Fruit fly (Drosophila melanogaster) whole organism, embryonic: ENCODE measurements around the gene eIF3l.
A peak's percentile ranks its signal among the peaks of the same experiment; 100 is the strongest.

Experiments used
- BEAF-32 ChIP-seq: fragments of 200-800 bp; sonication (Bioruptor generic); optimal IDR thresholded peaks from 3 replicates; lab custom pipeline; 2017; ENCODE audit warnings: missing biosample characterization, missing genetic modification characterization, mild to moderate bottlenecking, moderate library complexity, missing genetic modification reagents
- CG1024 ChIP-seq: fragments of 200-800 bp; sonication (Bioruptor generic); IDR thresholded peaks from 2 replicates; pipeline ENCODE4 v1.3.6; 2022; ENCODE audit warnings: missing biosample characterization, missing genetic modification characterization
- CG10321 ChIP-seq: fragments of 200-800 bp; sonication (Bioruptor generic); IDR thresholded peaks from 2 replicates; pipeline ENCODE4 v1.3.6; 2022; ENCODE audit warnings: missing biosample characterization, missing genetic modification characterization
- CG11723 ChIP-seq: fragments of 200-800 bp; sonication (Bioruptor generic); optimal IDR thresholded peaks from 2 replicates; lab custom pipeline; 2017; ENCODE audit warnings: missing biosample characterization, mild to moderate bottlenecking, missing genetic modification characterization
- CG12659 ChIP-seq: fragments of 200-800 bp; sonication (Bioruptor generic); optimal IDR thresholded peaks from 3 replicates; lab custom pipeline; 2017; ENCODE audit warnings: mild to moderate bottlenecking, missing biosample characterization, missing genetic modification reagents, missing genetic modification characterization
- CG12769 ChIP-seq: fragments of 200-800 bp; sonication (Bioruptor generic); optimal IDR thresholded peaks from 2 replicates; lab custom pipeline; 2019; ENCODE audit warnings: missing biosample characterization, mild to moderate bottlenecking, missing genetic modification characterization, moderate library complexity
- CG13287 ChIP-seq: fragments of 200-800 bp; sonication (Bioruptor generic); IDR thresholded peaks from 2 replicates; pipeline ENCODE4 v1.3.6; 2022; ENCODE audit warnings: missing biosample characterization, missing genetic modification characterization; ENCODE audit not compliant: partially characterized antibody
- CG13775 ChIP-seq: fragments of 200-800 bp; sonication (Bioruptor generic); optimal IDR thresholded peaks from 3 replicates; lab custom pipeline; 2017; ENCODE audit warnings: missing biosample characterization, mild to moderate bottlenecking, missing genetic modification characterization
- CG1647 ChIP-seq: fragments of 200-800 bp; sonication (Bioruptor generic); optimal IDR thresholded peaks from 3 replicates; lab custom pipeline; 2016; ENCODE audit warnings: missing biosample characterization, missing genetic modification characterization
- CG17612 ChIP-seq: fragments of 200-800 bp; sonication (Bioruptor generic); IDR thresholded peaks from 2 replicates; pipeline ENCODE4 v1.3.6; 2022; ENCODE audit warnings: missing biosample characterization, missing genetic modification characterization
- CG2129 ChIP-seq: fragments of 200-800 bp; sonication (Bioruptor generic); IDR thresholded peaks from 2 replicates; pipeline ENCODE4 v1.3.6; 2022; ENCODE audit warnings: missing biosample characterization, missing genetic modification characterization; ENCODE audit not compliant: partially characterized antibody
- CG31365 ChIP-seq: fragments of 200-800 bp; sonication (Bioruptor generic); optimal IDR thresholded peaks from 2 replicates; lab custom pipeline; 2018; ENCODE audit warnings: missing biosample characterization, mild to moderate bottlenecking, missing genetic modification characterization
- CG31441 ChIP-seq: fragments of 200-800 bp; sonication (Bioruptor generic); IDR thresholded peaks from 2 replicates; pipeline ENCODE4 v1.3.6; 2022; ENCODE audit warnings: missing biosample characterization, missing genetic modification characterization
- CG32767 ChIP-seq: fragments of 200-800 bp; sonication (Bioruptor generic); IDR thresholded peaks from 2 replicates; pipeline ENCODE4 v1.3.6; 2022; ENCODE audit warnings: missing biosample characterization, missing genetic modification characterization
- CG5245 ChIP-seq: fragments of 200-800 bp; sonication (Bioruptor generic); optimal IDR thresholded peaks from 3 replicates; lab custom pipeline; 2016; ENCODE audit warnings: missing biosample characterization, missing genetic modification characterization
- CG7271 ChIP-seq: fragments of 200-800 bp; sonication (Bioruptor generic); optimal IDR thresholded peaks from 2 replicates; lab custom pipeline; 2018; ENCODE audit warnings: missing biosample characterization, mild to moderate bottlenecking, missing genetic modification characterization, moderate library complexity
- CG7786 ChIP-seq: fragments of 200-800 bp; sonication (Bioruptor generic); optimal IDR thresholded peaks from 2 replicates; lab custom pipeline; 2016; ENCODE audit warnings: missing biosample characterization, missing genetic modification characterization
- CG8359 ChIP-seq: fragments of 200-800 bp; sonication (Bioruptor generic); optimal IDR thresholded peaks from 2 replicates; lab custom pipeline; 2017; ENCODE audit warnings: missing biosample characterization, mild to moderate bottlenecking, missing genetic modification characterization, borderline replicate concordance
- CTCF ChIP-seq: fragments of 200-800 bp; sonication (Bioruptor generic); optimal IDR thresholded peaks from 2 replicates; lab custom pipeline; 2017; ENCODE audit warnings: missing biosample characterization, mild to moderate bottlenecking, missing genetic modification characterization, moderate library complexity
- Dek ChIP-seq: fragments of 200-800 bp; sonication (Bioruptor generic); optimal IDR thresholded peaks from 3 replicates; lab custom pipeline; 2019; ENCODE audit warnings: missing biosample characterization, mild to moderate bottlenecking, missing genetic modification characterization, moderate library complexity
- Dip2 ChIP-seq: fragments of 200-800 bp; sonication (Bioruptor generic); IDR thresholded peaks from 2 replicates; pipeline ENCODE4 v1.3.6; 2022; ENCODE audit warnings: missing biosample characterization, missing genetic modification characterization
- Eip74EF ChIP-seq, 2 experiments: fragments of 200-800 bp in 1 of 2; fragments of >200 bp in 1 of 2; sonication (Bioruptor generic) in 1 of 2; optimal IDR thresholded peaks; 2 replicates each; lab custom pipeline; 2017 to 2019; ENCODE audit warnings: missing biosample characterization in 2 of 2, missing genetic modification characterization in 2 of 2, mild to moderate bottlenecking in 1 of 2, moderate library complexity in 1 of 2
- Fer1 ChIP-seq: fragments of 200-800 bp; sonication (Bioruptor generic); optimal IDR thresholded peaks from 2 replicates; lab custom pipeline; 2017; ENCODE audit warnings: missing biosample characterization, mild to moderate bottlenecking, missing genetic modification characterization
- HmgD ChIP-seq: fragments of 200-800 bp; sonication (Bioruptor generic); optimal IDR thresholded peaks from 3 replicates; lab custom pipeline; 2016; ENCODE audit warnings: missing biosample characterization, missing genetic modification characterization
- Kr ChIP-seq: fragments of 200-800 bp; sonication (Bioruptor generic); optimal IDR thresholded peaks from 2 replicates; lab custom pipeline; 2017; ENCODE audit warnings: missing biosample characterization, mild to moderate bottlenecking, missing genetic modification characterization
- Lim3 ChIP-seq: fragments of 200-800 bp; sonication (Bioruptor generic); IDR thresholded peaks from 2 replicates; pipeline ENCODE4 v1.3.6; 2022; ENCODE audit warnings: missing biosample characterization, missing genetic modification characterization
- Mad ChIP-seq: fragments of 200-800 bp; sonication (Bioruptor generic); optimal IDR thresholded peaks from 2 replicates; lab custom pipeline; 2016; ENCODE audit warnings: missing biosample characterization, missing genetic modification characterization
- Med ChIP-seq: fragments of 200-800 bp; sonication (Bioruptor generic); peaks from one replicate; lab custom pipeline; 2016; ENCODE audit warnings: missing biosample characterization, missing genetic modification characterization, mild to moderate bottlenecking, inconsistent platforms, moderate library complexity
- NK7.1 ChIP-seq: fragments of 200-800 bp; sonication (Bioruptor generic); optimal IDR thresholded peaks from 3 replicates; lab custom pipeline; 2016; ENCODE audit warnings: missing biosample characterization, missing genetic modification characterization
- Six4 ChIP-seq: fragments of 200-800 bp; sonication (Bioruptor generic); optimal IDR thresholded peaks from 2 replicates; lab custom pipeline; 2016; ENCODE audit warnings: missing biosample characterization, missing genetic modification characterization
- Usf ChIP-seq: fragments of 200-800 bp; sonication (Bioruptor generic); optimal IDR thresholded peaks from 2 replicates; lab custom pipeline; 2017; ENCODE audit warnings: missing genotype, missing biosample characterization, missing genetic modification characterization
- ap ChIP-seq: fragments of 200-800 bp; sonication (Bioruptor generic); IDR thresholded peaks from 2 replicates; pipeline ENCODE4 v1.3.6; 2022; ENCODE audit warnings: missing biosample characterization, missing genetic modification characterization
- ara ChIP-seq: fragments of 200-800 bp; sonication (Bioruptor generic); IDR thresholded peaks from 2 replicates; pipeline ENCODE4 v1.3.6; 2022; ENCODE audit warnings: missing biosample characterization, missing genetic modification characterization
- cato ChIP-seq: fragments of 200-800 bp; sonication (Bioruptor generic); optimal IDR thresholded peaks from 2 replicates; lab custom pipeline; 2016; ENCODE audit warnings: missing biosample characterization, missing genetic modification characterization, borderline replicate concordance
- chinmo ChIP-seq: fragments of 200-800 bp; sonication (Bioruptor generic); IDR thresholded peaks from 4 replicates; pipeline ENCODE4 v1.3.6; 2022; ENCODE audit warnings: missing biosample characterization, missing genetic modification characterization; ENCODE audit not compliant: partially characterized antibody
- emc ChIP-seq: fragments of 200-800 bp; sonication (Bioruptor generic); optimal IDR thresholded peaks from 2 replicates; lab custom pipeline; 2016; ENCODE audit warnings: missing biosample characterization, missing genetic modification characterization
- eyg ChIP-seq: fragments of 200-800 bp; sonication (Bioruptor generic); optimal IDR thresholded peaks from 3 replicates; lab custom pipeline; 2016; ENCODE audit warnings: missing biosample characterization, missing genetic modification characterization
- gcm2 ChIP-seq: fragments of 200-800 bp; sonication (Bioruptor generic); optimal IDR thresholded peaks from 2 replicates; lab custom pipeline; 2016; ENCODE audit warnings: missing biosample characterization, missing genetic modification characterization
- lmd ChIP-seq: fragments of 200-800 bp; sonication (Bioruptor generic); IDR thresholded peaks from 2 replicates; pipeline ENCODE4 v1.3.6; 2022; ENCODE audit warnings: missing biosample characterization, missing genetic modification characterization
- mld ChIP-seq: fragments of 200-800 bp; sonication (Bioruptor generic); IDR thresholded peaks from 3 replicates; pipeline ENCODE4 v1.3.6; 2022; ENCODE audit warnings: missing biosample characterization, missing genetic modification characterization; ENCODE audit not compliant: partially characterized antibody
- nerfin-2 ChIP-seq: fragments of 200-800 bp; sonication (Bioruptor generic); IDR thresholded peaks from 2 replicates; pipeline ENCODE4 v1.3.6; 2022; ENCODE audit warnings: missing biosample characterization, missing genetic modification characterization; ENCODE audit not compliant: partially characterized antibody
- nom ChIP-seq: fragments of 200-800 bp; sonication (Bioruptor generic); optimal IDR thresholded peaks from 2 replicates; lab custom pipeline; 2017; ENCODE audit warnings: missing biosample characterization, missing genetic modification characterization, mild to moderate bottlenecking, moderate library complexity, missing genetic modification reagents
- onecut ChIP-seq: fragments of 200-800 bp; sonication (Bioruptor generic); IDR thresholded peaks from 2 replicates; pipeline ENCODE4 v1.3.6; 2022; ENCODE audit warnings: missing biosample characterization, missing genetic modification characterization
- psq ChIP-seq: fragments of 200-800 bp; sonication (Bioruptor generic); optimal IDR thresholded peaks from 2 replicates; lab custom pipeline; 2017; ENCODE audit warnings: missing biosample characterization, missing genetic modification characterization
- salm ChIP-seq: fragments of 200-800 bp; sonication (Bioruptor generic); optimal IDR thresholded peaks from 2 replicates; lab custom pipeline; 2018; ENCODE audit warnings: missing biosample characterization, mild to moderate bottlenecking, missing genetic modification characterization
- sim ChIP-seq: fragments of 200-800 bp; sonication (Bioruptor generic); IDR thresholded peaks from 2 replicates; pipeline ENCODE4 v1.3.6; 2022; ENCODE audit warnings: missing biosample characterization, missing genetic modification characterization
- slbo ChIP-seq: fragments of 200-800 bp; sonication (Bioruptor generic); IDR thresholded peaks from 2 replicates; pipeline ENCODE4 v1.3.6; 2022; ENCODE audit warnings: missing biosample characterization, missing genetic modification characterization
- tin ChIP-seq: fragments of 200-800 bp; sonication (Bioruptor generic); optimal IDR thresholded peaks from 3 replicates; lab custom pipeline; 2016; ENCODE audit warnings: missing biosample characterization, missing genetic modification characterization
- wdn ChIP-seq: fragments of 200-800 bp; sonication (Bioruptor generic); IDR thresholded peaks from 2 replicates; pipeline ENCODE4 v1.3.6; 2022; ENCODE audit warnings: missing biosample characterization, missing genetic modification characterization

eIF3l gene

DNA sequence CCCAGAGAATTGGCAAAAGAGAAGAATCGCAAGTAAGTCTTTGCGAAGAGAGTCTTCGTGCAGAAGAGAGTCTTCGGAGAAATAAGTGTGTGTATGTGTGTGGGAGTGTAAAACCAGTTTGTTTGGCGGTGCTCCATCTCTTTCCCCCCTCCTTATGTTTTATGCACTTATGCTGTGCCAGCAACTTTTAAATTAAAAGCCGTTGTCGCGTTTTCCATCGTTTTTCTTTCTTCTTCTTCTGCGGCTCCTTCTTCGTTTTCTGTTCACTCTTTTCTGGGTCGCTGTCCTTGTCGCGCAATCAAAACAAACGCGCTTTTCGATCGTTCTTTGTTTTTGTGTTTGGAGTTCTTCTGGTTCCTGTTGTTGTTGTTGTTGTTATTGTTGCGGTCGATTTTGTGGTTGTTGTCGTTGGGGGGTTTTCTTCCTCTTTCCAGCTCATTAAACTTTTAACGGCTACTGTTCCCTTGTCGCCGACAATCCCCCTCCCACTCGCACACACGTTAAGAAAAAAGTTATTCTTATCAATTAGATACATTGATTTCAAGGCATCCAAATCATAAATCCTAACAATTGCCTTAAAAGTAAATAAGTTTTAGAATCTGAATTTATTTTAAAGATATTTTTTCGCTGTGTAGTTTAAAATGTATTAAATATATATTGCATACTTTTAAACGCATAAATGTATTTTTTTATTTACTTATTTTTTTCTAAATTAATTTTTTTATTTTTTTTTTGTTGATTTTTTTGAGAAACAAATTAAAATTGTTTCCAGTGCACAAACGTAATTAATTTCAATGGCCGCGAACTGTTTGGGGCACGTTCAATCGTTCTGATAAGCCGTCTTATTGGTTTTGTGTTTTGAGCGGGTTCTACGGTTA, 34.6 kb downstream of the eIF3l start (continued):
- TF ChIP-seq Kr (GFP tag; lab: Kevin White, UChicago) (peak; percentile 14), CG11723 (GFP tag; lab: Kevin White, UChicago) (no peak), CG1024 (GFP tag; lab: Robert Waterston, UW) (no peak), ap (GFP tag; lab: Robert Waterston, UW) (no peak), CG2129 (GFP tag; lab: Robert Waterston, UW) (no peak), gcm2 (GFP tag; lab: Kevin White, UChicago) (no peak), wdn (GFP tag; lab: Robert Waterston, UW) (no peak; the same call in 1 of the 2 replicates), onecut (GFP tag; lab: Robert Waterston, UW) (peak; percentile 40), Eip74EF (GFP tag; optimal IDR thresholded peaks at IDR 0.05; lab: Kevin White, UChicago) (peak in 1 of 2 experiments; percentile 82), BEAF-32 (GFP tag; lab: Kevin White, UChicago) (no peak), Fer1 (GFP tag; lab: Kevin White, UChicago) (peak; percentile 67), Dek (tag; lab: Kevin White, UChicago) (peak; percentile 66), chinmo (GFP tag; lab: Robert Waterston, UW) (peak; percentile 96; the same call in 3 of the 4 replicates), tin (GFP tag; lab: Kevin White, UChicago) (peak; percentile 57), CG32767 (GFP tag; lab: Robert Waterston, UW) (peak; percentile 82), CG12769 (tag; lab: Kevin White, UChicago) (no peak), CG13775 (GFP tag; lab: Kevin White, UChicago) (peak; percentile 81), CG7786 (GFP tag; lab: Kevin White, UChicago) (no peak), CG7271 (tag; lab: Kevin White, UChicago) (peak; percentile 84), CG8359 (GFP tag; lab: Kevin White, UChicago) (peak; percentile 66), CG5245 (peak; percentile 54), CG1647 (GFP tag; lab: Kevin White, UChicago) (peak; percentile 5), sim (GFP tag; lab: Robert Waterston, UW) (peak; percentile 51; the same call in 1 of the 2 replicates), salm (tag; lab: Kevin White, UChicago) (peak; percentile 53), Six4 (GFP tag; lab: Kevin White, UChicago) (peak; percentile 66), CG10321 (GFP tag; lab: Robert Waterston, UW) (no peak), ara (GFP tag; lab: Robert Waterston, UW) (peak; percentile 27; the same call in 1 of the 2 replicates), Lim3 (GFP tag; lab: Robert Waterston, UW) (no peak), CG17612 (GFP tag; lab: Robert Waterston, UW) (no peak), Dip2 (GFP tag; lab: Robert Waterston, UW) (no peak), NK7.1 (GFP tag; lab: Kevin White, UChicago) (no peak), Med (GFP tag; lab: Kevin White, UChicago) (peak; percentile 72), slbo (GFP tag; lab: Robert Waterston, UW) (peak; percentile 74), cato (peak; percentile 60), lmd (GFP tag; lab: Robert Waterston, UW) (peak; percentile 81), Mad (GFP tag; lab: Kevin White, UChicago) (no peak), CG12659 (GFP tag; lab: Kevin White, UChicago) (peak; percentile 86), eyg (GFP tag; lab: Kevin White, UChicago) (no peak), emc (GFP tag; lab: Kevin White, UChicago) (no peak), Usf (GFP tag; lab: Kevin White, UChicago) (peak; percentile 50), CG31441 (peak; percentile 96), psq (peak; percentile 46), HmgD (GFP tag; lab: Kevin White, UChicago) (no peak), CTCF (GFP tag; lab: Kevin White, UChicago) (no peak), mld (GFP tag; lab: Robert Waterston, UW) (no peak), nerfin-2 (GFP tag; lab: Robert Waterston, UW) (no peak), nom (peak; percentile 23), CG13287 (no peak), CG31365 (tag; lab: Kevin White, UChicago) (no peak)
